Worm (Caenorhabditis elegans) whole organism, L4/young adult: ENCODE measurements around the gene srr-2.

Source experiments
- W03F9.2 ChIP-seq: fragments of 150-350 bp; optimal IDR thresholded peaks from 2 replicates; lab custom pipeline; 2014; ENCODE audit warnings: missing biosample characterization, missing genetic modification characterization
- dao-5 ChIP-seq: sonication (generic microtip); optimal IDR thresholded peaks from 2 replicates; lab custom pipeline; 2016; ENCODE audit warnings: missing genotype, missing genetic modification characterization, moderate library complexity, missing compliant biosample characterization
- him-1 ChIP-seq: sonication (generic microtip); optimal IDR thresholded peaks from 2 replicates; lab custom pipeline; 2016; ENCODE audit warnings: missing genotype, missing genetic modification reagents, missing genetic modification characterization, missing compliant biosample characterization

srr-2 gene

DNA sequence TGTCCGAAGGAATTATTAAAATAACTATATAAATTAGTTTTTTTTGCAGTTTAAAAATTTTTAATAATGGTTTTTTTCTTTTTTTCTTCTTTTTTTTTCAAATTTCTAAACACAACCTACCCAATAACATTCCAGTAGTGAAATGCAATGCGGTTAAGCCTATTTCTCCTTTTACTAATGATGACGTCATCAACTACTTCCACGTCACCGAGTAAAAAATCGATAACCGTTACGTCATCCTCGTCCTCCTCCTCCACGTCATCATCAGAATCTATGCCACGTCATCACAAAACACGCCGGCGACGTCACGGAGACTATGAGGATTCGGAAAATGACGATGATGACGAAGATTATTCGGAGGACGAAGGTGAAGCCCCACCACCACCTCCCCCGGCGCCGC is 42.4 kb downstream of the srr-2 start, which contains the start of gene hot-2:
Gene hot-2 (plus strand): TSS at position 134 of the 400 bp plus-strand sequence.
- TF ChIP-seq dao-5 (tag; lab: Kevin White, UChicago) (no peak), W03F9.2 (tag; lab: Kevin White, UChicago) (no peak), him-1 (tag; lab: Kevin White, UChicago) (no peak)
